Worm (Caenorhabditis elegans): ENCODE data around the gene acbp-6.

Gene acbp-6

ce11 chrII:11952963-11953362, 20.6 kb downstream of the acbp-6 start:
- no peak for TF ChIP-seq ceh-39 (tag; optimal IDR thresholded peaks at IDR 0.05)
- no peak for TF ChIP-seq nhr-237 (tag; optimal IDR thresholded peaks at IDR 0.05)
- TF ChIP-seq snpc-4 (tag; optimal IDR thresholded peaks at IDR 0.05) = no peak
- TF ChIP-seq mep-1 (tag; optimal IDR thresholded peaks at IDR 0.05) = no peak
- TF ChIP-seq bed-3 (GFP tag; optimal IDR thresholded peaks at IDR 0.05) = no peak
- TF ChIP-seq pha-4 (tag; optimal IDR thresholded peaks at IDR 0.05) = no peak
- no peak for TF ChIP-seq lin-32 (GFP tag; optimal IDR thresholded peaks at IDR 0.05)
- no peak for TF ChIP-seq zip-8 (tag; optimal IDR thresholded peaks at IDR 0.05)
- no peak for TF ChIP-seq cnd-1 (tag; optimal IDR thresholded peaks at IDR 0.05)
- no peak for TF ChIP-seq M03D4.4 (tag; optimal IDR thresholded peaks at IDR 0.05)

ce11 chrII:11948459-11948858, 25.1 kb downstream of the acbp-6 start, which contains the start of gene W03C9.8:
Gene W03C9.8, plus strand, starts transcription at chrII:11948759.
- no peak for TF ChIP-seq mab-5 (tag; optimal IDR thresholded peaks at IDR 0.05)
- no peak for TF ChIP-seq nhr-28 (tag; optimal IDR thresholded peaks at IDR 0.05)
- no peak for TF ChIP-seq ces-1 (GFP tag; optimal IDR thresholded peaks at IDR 0.05)
- no peak for TF ChIP-seq pha-4 (tag; optimal IDR thresholded peaks at IDR 0.05)
- no peak for TF ChIP-seq snpc-4 (tag; optimal IDR thresholded peaks at IDR 0.05)
- TF ChIP-seq sptf-1 (tag; optimal IDR thresholded peaks at IDR 0.05) = no peak
- TF ChIP-seq unc-39 (tag; optimal IDR thresholded peaks at IDR 0.05) = no peak
- no peak for TF ChIP-seq nhr-76 (tag; optimal IDR thresholded peaks at IDR 0.05)
- TF ChIP-seq ham-2 (GFP tag; optimal IDR thresholded peaks at IDR 0.05) = no peak
- TF ChIP-seq nhr-12 (tag; optimal IDR thresholded peaks at IDR 0.05) = no peak
- no peak for TF ChIP-seq cnd-1 (tag; optimal IDR thresholded peaks at IDR 0.05)

ce11 chrII:11936393-11936792, 37.1 kb downstream of the acbp-6 start:
- no peak for TF ChIP-seq nhr-2 (tag; optimal IDR thresholded peaks at IDR 0.05)
- TF ChIP-seq elt-1 (tag; optimal IDR thresholded peaks at IDR 0.05; ENCODE audit: borderline replicate concordance, insufficient read depth) = no peak
- TF ChIP-seq sptf-1 (tag; optimal IDR thresholded peaks at IDR 0.05) = no peak

- no peak for TF ChIP-seq lin-13 (tag; optimal IDR thresholded peaks at IDR 0.05)
- no peak for TF ChIP-seq lin-32 (GFP tag; optimal IDR thresholded peaks at IDR 0.05)
- no peak for TF ChIP-seq elt-3 (tag; optimal IDR thresholded peaks at IDR 0.05)
- TF ChIP-seq ceh-83 (GFP tag; optimal IDR thresholded peaks at IDR 0.05) = no peak
- no peak for TF ChIP-seq nhr-237 (tag; optimal IDR thresholded peaks at IDR 0.05)
- no peak for TF ChIP-seq hlh-1 (tag; optimal IDR thresholded peaks at IDR 0.05)
- no peak for TF ChIP-seq unc-62 (GFP tag; optimal IDR thresholded peaks at IDR 0.05)
- no peak for TF ChIP-seq ham-2 (GFP tag; optimal IDR thresholded peaks at IDR 0.05)
- TF ChIP-seq mep-1 (tag; optimal IDR thresholded peaks at IDR 0.05) = no peak
- TF ChIP-seq nhr-2 (tag; optimal IDR thresholded peaks at IDR 0.05) = no peak
- TF ChIP-seq sptf-1 (tag; optimal IDR thresholded peaks at IDR 0.05) = no peak
- TF ChIP-seq unc-39 (tag; optimal IDR thresholded peaks at IDR 0.05) = no peak
Observed at ce11 chrII:11935266-11935665, 38.3 kb downstream of the acbp-6 start, which contains the start of gene lin-29. Gene lin-29, minus strand, starts transcription at chrII:11935343.

ce11 chrII:11930132-11930531, 43.4 kb downstream of the acbp-6 start:
- no peak for TF ChIP-seq ceh-39 (tag; optimal IDR thresholded peaks at IDR 0.05)
- TF ChIP-seq elt-3 (tag; optimal IDR thresholded peaks at IDR 0.05) = no peak

ce11 chrII:11928752-11929151, 44.8 kb downstream of the acbp-6 start:
- TF ChIP-seq elt-1 (tag; optimal IDR thresholded peaks at IDR 0.05; ENCODE audit: borderline replicate concordance, insufficient read depth) (no peak), ham-2 (GFP tag; optimal IDR thresholded peaks at IDR 0.05) (no peak), lin-13 (tag; optimal IDR thresholded peaks at IDR 0.05) (no peak)

ce11 chrII:11926501-11926900, 47.0 kb downstream of the acbp-6 start:
- TF ChIP-seq ces-1 (GFP tag; optimal IDR thresholded peaks at IDR 0.05) = no peak
- TF ChIP-seq blmp-1 (tag; optimal IDR thresholded peaks at IDR 0.05) = no peak
- TF ChIP-seq unc-39 (tag; optimal IDR thresholded peaks at IDR 0.05) = no peak
- peak; percentile 44 for TF ChIP-seq lsy-2 (tag; optimal IDR thresholded peaks at IDR 0.05)

ce11 chrII:11925203-11925602, 48.3 kb downstream of the acbp-6 start:
- no peak for TF ChIP-seq nhr-12 (tag; optimal IDR thresholded peaks at IDR 0.05)
- TF ChIP-seq lsy-2 (tag; optimal IDR thresholded peaks at IDR 0.05) = no peak
- TF ChIP-seq elt-3 (tag; optimal IDR thresholded peaks at IDR 0.05) = no peak
- no peak for TF ChIP-seq sem-2 (GFP tag; optimal IDR thresholded peaks at IDR 0.05)
- no peak for TF ChIP-seq pha-4 (tag; optimal IDR thresholded peaks at IDR 0.05)
- no peak for TF ChIP-seq sptf-1 (tag; optimal IDR thresholded peaks at IDR 0.05)
- TF ChIP-seq mls-2 (tag; optimal IDR thresholded peaks at IDR 0.05) = no peak
- TF ChIP-seq nhr-28 (tag; optimal IDR thresholded peaks at IDR 0.05) = no peak
- no peak for TF ChIP-seq flh-1 (GFP tag; optimal IDR thresholded peaks at IDR 0.05)
- no peak for TF ChIP-seq M03D4.4 (tag; optimal IDR thresholded peaks at IDR 0.05)
- no peak for TF ChIP-seq drap-1 (GFP tag; optimal IDR thresholded peaks at IDR 0.05)
- no peak for TF ChIP-seq hlh-1 (tag; optimal IDR thresholded peaks at IDR 0.05)
- no peak for TF ChIP-seq lin-32 (GFP tag; optimal IDR thresholded peaks at IDR 0.05)
- TF ChIP-seq ham-2 (GFP tag; optimal IDR thresholded peaks at IDR 0.05) = no peak
- no peak for TF ChIP-seq zip-8 (tag; optimal IDR thresholded peaks at IDR 0.05)
- TF ChIP-seq unc-120 (tag; optimal IDR thresholded peaks at IDR 0.05; ENCODE audit: poor library complexity, severe bottlenecking) = no peak
- no peak for TF ChIP-seq nhr-237 (tag; optimal IDR thresholded peaks at IDR 0.05)
